Worm (Caenorhabditis elegans) whole organism, L4/young adult: ENCODE results near the gene Y97E10AR.8.
A peak's percentile ranks its signal among the peaks of the same experiment; 100 is the strongest.

Source experiments
- dao-5 ChIP-seq: sonication (generic microtip); optimal IDR thresholded peaks from 2 replicates; lab custom pipeline; 2016; ENCODE audit warnings: missing genotype, missing genetic modification characterization, moderate library complexity, missing compliant biosample characterization
- him-1 ChIP-seq: sonication (generic microtip); optimal IDR thresholded peaks from 2 replicates; lab custom pipeline; 2016; ENCODE audit warnings: missing genotype, missing genetic modification reagents, missing genetic modification characterization, missing compliant biosample characterization

ce11 chrV:8000929-8001513 is 4.1 kb upstream of the Y97E10AR.8 start, which contains the start of gene Y97E10AR.1:
- TF ChIP-seq him-1 (tag; lab: Kevin White, UChicago) (peak; percentile 90), dao-5 (no peak)
